Worm (Caenorhabditis elegans): Measurements from ENCODE around the gene abt-1.

The abt-1 gene

ce11 chrIV:10194345-10194744 is 20.4 kb downstream of the abt-1 start, which contains the start of gene ptrg-1:
TSS of gene ptrg-1 (minus strand) at chrIV:10194445.
- TF ChIP-seq dao-5 (tag; optimal IDR thresholded peaks at IDR 0.05), result no peak
- no peak for TF ChIP-seq him-1 (tag; optimal IDR thresholded peaks at IDR 0.05)
- no peak for TF ChIP-seq W03F9.2 (tag; optimal IDR thresholded peaks at IDR 0.05)

- TF ChIP-seq him-1 (tag; optimal IDR thresholded peaks at IDR 0.05) (no peak), W03F9.2 (tag; optimal IDR thresholded peaks at IDR 0.05) (no peak), dao-5 (tag; optimal IDR thresholded peaks at IDR 0.05) (no peak)
Observed at ce11 chrIV:10191498-10191897, 23.2 kb downstream of the abt-1 start.

- TF ChIP-seq W03F9.2 (tag; optimal IDR thresholded peaks at IDR 0.05), result no peak
- no peak for TF ChIP-seq dao-5 (tag; optimal IDR thresholded peaks at IDR 0.05)
- TF ChIP-seq him-1 (tag; optimal IDR thresholded peaks at IDR 0.05), result no peak
Observed at ce11 chrIV:10190586-10190985, 24.1 kb downstream of the abt-1 start.

ce11 chrIV:10188505-10188904 is 26.2 kb downstream of the abt-1 start:
- TF ChIP-seq dao-5 (tag; optimal IDR thresholded peaks at IDR 0.05), result no peak
- no peak for TF ChIP-seq him-1 (tag; optimal IDR thresholded peaks at IDR 0.05)
- no peak for TF ChIP-seq W03F9.2 (tag; optimal IDR thresholded peaks at IDR 0.05)

- TF ChIP-seq W03F9.2 (tag; optimal IDR thresholded peaks at IDR 0.05) (no peak), dao-5 (tag; optimal IDR thresholded peaks at IDR 0.05) (no peak), him-1 (tag; optimal IDR thresholded peaks at IDR 0.05) (no peak)
Observed at ce11 chrIV:10180133-10180749, 34.5 kb downstream of the abt-1 start, which contains the start of gene gta-1. TSS of gene gta-1 (plus strand) at chrIV:10180660.

ce11 chrIV:10177779-10178178 is 36.9 kb downstream of the abt-1 start, which contains the start of gene mspn-1:
TSS of gene mspn-1 (plus strand) at chrIV:10177968.
- TF ChIP-seq him-1 (tag; optimal IDR thresholded peaks at IDR 0.05) (no peak), W03F9.2 (tag; optimal IDR thresholded peaks at IDR 0.05) (no peak), dao-5 (tag; optimal IDR thresholded peaks at IDR 0.05) (no peak)

- TF ChIP-seq dao-5 (tag; optimal IDR thresholded peaks at IDR 0.05) (no peak), W03F9.2 (tag; optimal IDR thresholded peaks at IDR 0.05) (peak; percentile 74), him-1 (tag; optimal IDR thresholded peaks at IDR 0.05) (peak; percentile 8)
Observed at ce11 chrIV:10176252-10176730, 38.4 kb downstream of the abt-1 start, which contains the start of gene rack-1. TSS of gene rack-1 (plus strand) at chrIV:10176680.

ce11 chrIV:10174932-10175732 is 39.6 kb downstream of the abt-1 start:
- TF ChIP-seq W03F9.2 (tag; optimal IDR thresholded peaks at IDR 0.05) (no peak), him-1 (tag; optimal IDR thresholded peaks at IDR 0.05) (no peak), dao-5 (tag; optimal IDR thresholded peaks at IDR 0.05) (no peak)

ce11 chrIV:10174328-10174727 is 40.4 kb downstream of the abt-1 start, which contains the start of gene pxf-1:
TSS of gene pxf-1 (minus strand) at chrIV:10174341.
- TF ChIP-seq him-1 (tag; optimal IDR thresholded peaks at IDR 0.05), result no peak
- no peak for TF ChIP-seq dao-5 (tag; optimal IDR thresholded peaks at IDR 0.05)
- TF ChIP-seq W03F9.2 (tag; optimal IDR thresholded peaks at IDR 0.05), result no peak

- TF ChIP-seq dao-5 (tag; optimal IDR thresholded peaks at IDR 0.05) (no peak), W03F9.2 (tag; optimal IDR thresholded peaks at IDR 0.05) (no peak), him-1 (tag; optimal IDR thresholded peaks at IDR 0.05) (no peak)
Observed at ce11 chrIV:10170808-10171207, 43.9 kb downstream of the abt-1 start.

ce11 chrIV:10164086-10164485 is 50.6 kb downstream of the abt-1 start:
- TF ChIP-seq him-1 (tag; optimal IDR thresholded peaks at IDR 0.05) (no peak), W03F9.2 (tag; optimal IDR thresholded peaks at IDR 0.05) (no peak), dao-5 (tag; optimal IDR thresholded peaks at IDR 0.05) (no peak)

ce11 chrIV:10161706-10162105 is 53.0 kb downstream of the abt-1 start, which contains the start of gene pps-1:
TSS of gene pps-1 (plus strand) at chrIV:10162006.
- TF ChIP-seq dao-5 (tag; optimal IDR thresholded peaks at IDR 0.05) (no peak), him-1 (tag; optimal IDR thresholded peaks at IDR 0.05) (no peak), W03F9.2 (tag; optimal IDR thresholded peaks at IDR 0.05) (no peak)

ce11 chrIV:10157489-10158088 is 57.1 kb downstream of the abt-1 start, which contains the start of gene ttr-53:
TSS of gene ttr-53 (plus strand) at chrIV:10158038.
- TF ChIP-seq him-1 (tag; optimal IDR thresholded peaks at IDR 0.05) (no peak), W03F9.2 (tag; optimal IDR thresholded peaks at IDR 0.05) (no peak), dao-5 (tag; optimal IDR thresholded peaks at IDR 0.05) (no peak)

Data from whole organism, L4/young adult.